Worm (Caenorhabditis elegans): ENCODE measurements around the gene K07F5.7.

ce11 chrIV:9803544-9803943, 44.4 kb downstream of the K07F5.7 start:
- TF ChIP-seq ets-7 (tag; optimal IDR thresholded peaks at IDR 0.05) = no peak
- TF ChIP-seq hmg-4 (GFP tag; optimal IDR thresholded peaks at IDR 0.05) = no peak
- TF ChIP-seq F13C5.2 (tag; optimal IDR thresholded peaks at IDR 0.05) = no peak
- no peak for TF ChIP-seq aly-1 (tag; optimal IDR thresholded peaks at IDR 0.05)
- no peak for TF ChIP-seq tbx-11 (GFP tag; IDR thresholded peaks at IDR 0.05)
- TF ChIP-seq hnd-1 (tag; optimal IDR thresholded peaks at IDR 0.05) = no peak
- TF ChIP-seq ceh-36 (tag; optimal IDR thresholded peaks at IDR 0.05) = no peak
- no peak for TF ChIP-seq ama-1 (optimal IDR thresholded peaks at IDR 0.05)
- TF ChIP-seq flt-1 (GFP tag; IDR thresholded peaks at IDR 0.05) = no peak
- TF ChIP-seq sea-1 (GFP tag; conservative IDR thresholded peaks at IDR 0.05) = no peak
- no peak for TF ChIP-seq ceh-13 (GFP tag; optimal IDR thresholded peaks at IDR 0.05)
- TF ChIP-seq tra-4 (tag; optimal IDR thresholded peaks at IDR 0.05) = no peak
- no peak for TF ChIP-seq hmbx-1 (tag; optimal IDR thresholded peaks at IDR 0.05)

All from whole organism, early embryonic.